Fruit fly (Drosophila melanogaster): ENCODE results near the gene Hexo1.

The Hexo1 gene

dm6 chr3L:4310604-4311003, 22.2 kb downstream of the Hexo1 start:
- TF ChIP-seq CG12768 (GFP tag; optimal IDR thresholded peaks at IDR 0.05): no peak
- no peak for TF ChIP-seq Crg-1 (GFP tag; optimal IDR thresholded peaks at IDR 0.05)
- no peak for TF ChIP-seq bab1 (GFP tag; optimal IDR thresholded peaks at IDR 0.05)
- no peak for TF ChIP-seq toe (GFP tag; optimal IDR thresholded peaks at IDR 0.05)
- TF ChIP-seq CG14711 (tag; optimal IDR thresholded peaks at IDR 0.05): no peak
- no peak for TF ChIP-seq Clk (GFP tag; optimal IDR thresholded peaks at IDR 0.05)
- no peak for TF ChIP-seq ovo (GFP tag; optimal IDR thresholded peaks at IDR 0.05)
- no peak for TF ChIP-seq pad (GFP tag; optimal IDR thresholded peaks at IDR 0.05)
- TF ChIP-seq CG7045 (GFP tag; optimal IDR thresholded peaks at IDR 0.05): no peak
- TF ChIP-seq kay (GFP tag; ENCODE audit: borderline replicate concordance): no peak
- TF ChIP-seq cnc (optimal IDR thresholded peaks at IDR 0.05): no peak
- no peak for TF ChIP-seq tj (GFP tag; optimal IDR thresholded peaks at IDR 0.05)
- TF ChIP-seq cic (GFP tag; optimal IDR thresholded peaks at IDR 0.05): no peak
- TF ChIP-seq CG1620 (GFP tag; optimal IDR thresholded peaks at IDR 0.05): no peak
- TF ChIP-seq Mnt (GFP tag; optimal IDR thresholded peaks at IDR 0.05): no peak

dm6 chr3L:4313299-4313698, 24.9 kb downstream of the Hexo1 start, which contains the start of gene Claspin:
Claspin (plus strand) TSS chr3L:4313483.
- TF ChIP-seq CG11617 (GFP tag; optimal IDR thresholded peaks at IDR 0.05) (no peak), cic (GFP tag; optimal IDR thresholded peaks at IDR 0.05) (no peak), kay (GFP tag; ENCODE audit: borderline replicate concordance) (peak; percentile 84), bab1 (GFP tag; optimal IDR thresholded peaks at IDR 0.05) (peak; percentile 84), CG7045 (GFP tag; optimal IDR thresholded peaks at IDR 0.05) (no peak), CG1620 (GFP tag; optimal IDR thresholded peaks at IDR 0.05) (peak; percentile 70), CG12768 (GFP tag; optimal IDR thresholded peaks at IDR 0.05) (no peak), toe (GFP tag; optimal IDR thresholded peaks at IDR 0.05) (peak; percentile 37), pad (GFP tag; optimal IDR thresholded peaks at IDR 0.05) (peak; percentile 41), CG7101 (tag; optimal IDR thresholded peaks at IDR 0.05) (peak; percentile 46), cnc (optimal IDR thresholded peaks at IDR 0.05) (no peak), CG33017 (tag; optimal IDR thresholded peaks at IDR 0.05) (no peak), CG14711 (tag; optimal IDR thresholded peaks at IDR 0.05) (no peak), Clk (GFP tag; optimal IDR thresholded peaks at IDR 0.05) (no peak), CG5204 (GFP tag; optimal IDR thresholded peaks at IDR 0.05) (peak; percentile 5), Hr96 (GFP tag; optimal IDR thresholded peaks at IDR 0.05) (peak; percentile 37), Mnt (GFP tag; optimal IDR thresholded peaks at IDR 0.05) (peak; percentile 20), tj (GFP tag; optimal IDR thresholded peaks at IDR 0.05) (peak; percentile 67), ovo (GFP tag; optimal IDR thresholded peaks at IDR 0.05) (peak; percentile 62), Crg-1 (GFP tag; optimal IDR thresholded peaks at IDR 0.05) (peak; percentile 73)

- TF ChIP-seq cic (GFP tag; optimal IDR thresholded peaks at IDR 0.05) (peak; percentile 25), CG11617 (GFP tag; optimal IDR thresholded peaks at IDR 0.05) (peak; percentile 8), CG12768 (GFP tag; optimal IDR thresholded peaks at IDR 0.05) (peak; percentile 21), CG7045 (GFP tag; optimal IDR thresholded peaks at IDR 0.05) (no peak), Mnt (GFP tag; optimal IDR thresholded peaks at IDR 0.05) (peak; percentile 29), Hr96 (GFP tag; optimal IDR thresholded peaks at IDR 0.05) (peak; percentile 1), CG7101 (tag; optimal IDR thresholded peaks at IDR 0.05) (peak; percentile 4), CG1620 (GFP tag; optimal IDR thresholded peaks at IDR 0.05) (no peak), kay (GFP tag; ENCODE audit: borderline replicate concordance) (peak; percentile 84)
These were observed 30.5 kb downstream of the Hexo1 start, which contains the start of gene PMP34 for dm6 chr3L:4318677-4319580. PMP34 (plus strand) TSS chr3L:4318755.

DNA sequence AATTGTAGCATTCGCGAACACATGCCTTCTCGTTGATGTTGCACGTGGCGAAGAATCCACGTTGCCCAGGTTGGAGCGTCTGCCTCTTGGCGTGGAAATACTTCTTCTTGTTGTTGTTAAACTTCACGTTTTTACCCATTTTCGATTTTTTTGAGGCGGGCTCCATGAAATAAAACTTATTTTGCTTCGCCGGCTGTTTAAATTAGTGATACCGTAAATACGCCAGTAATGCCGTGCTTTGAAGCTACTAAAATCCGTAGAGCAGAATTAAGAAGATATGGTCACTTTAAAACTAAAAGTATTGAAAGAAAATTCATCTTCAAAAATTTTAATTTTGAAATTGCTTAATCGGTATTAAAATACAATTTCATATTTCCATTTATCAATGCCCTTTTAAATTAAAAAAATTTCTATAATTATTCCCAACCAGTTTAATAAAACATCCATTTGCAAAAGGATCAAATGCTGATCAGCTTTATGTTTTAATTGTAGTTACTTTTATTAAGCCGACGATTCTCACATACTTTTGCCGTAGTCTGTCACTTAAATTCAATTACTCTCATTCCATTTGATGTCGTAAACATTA, 33.7 kb downstream of the Hexo1 start, which contains the start of gene CG15014:
Gene CG15014, minus strand, starts transcription at position 228 of the 586 bp plus-strand sequence.
- TF ChIP-seq CG12768 (GFP tag; optimal IDR thresholded peaks at IDR 0.05) (no peak), CG33017 (tag; optimal IDR thresholded peaks at IDR 0.05) (no peak), Hr96 (GFP tag; optimal IDR thresholded peaks at IDR 0.05) (no peak), tj (GFP tag; optimal IDR thresholded peaks at IDR 0.05) (peak; percentile 4), CG7101 (tag; optimal IDR thresholded peaks at IDR 0.05) (no peak), kay (GFP tag; ENCODE audit: borderline replicate concordance) (peak; percentile 85)

DNA sequence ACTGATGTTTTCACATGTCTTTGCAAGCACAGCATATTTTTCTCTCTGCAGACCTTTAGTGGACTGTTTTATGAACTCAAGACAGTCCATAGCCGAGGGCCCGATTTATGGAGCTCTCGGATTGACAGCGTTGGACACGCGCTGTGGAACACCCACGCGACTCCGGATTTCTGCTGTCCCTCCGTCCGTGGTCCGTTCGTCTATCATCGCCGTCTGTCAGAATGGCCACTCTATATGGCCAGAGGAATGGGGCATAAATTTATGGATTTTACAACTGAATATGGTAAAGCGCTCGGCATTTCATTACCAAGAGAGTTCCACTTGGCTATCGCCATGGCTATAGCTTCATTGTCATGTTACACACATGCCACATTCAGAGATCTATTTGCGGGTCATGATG, 39.6 kb downstream of the Hexo1 start:
- TF ChIP-seq tj (GFP tag; optimal IDR thresholded peaks at IDR 0.05) (no peak), bab1 (GFP tag; optimal IDR thresholded peaks at IDR 0.05) (no peak), CG5204 (GFP tag; optimal IDR thresholded peaks at IDR 0.05) (no peak), pad (GFP tag; optimal IDR thresholded peaks at IDR 0.05) (no peak), Hr96 (GFP tag; optimal IDR thresholded peaks at IDR 0.05) (no peak), CG33017 (tag; optimal IDR thresholded peaks at IDR 0.05) (no peak), CG12768 (GFP tag; optimal IDR thresholded peaks at IDR 0.05) (no peak), Clk (GFP tag; optimal IDR thresholded peaks at IDR 0.05) (no peak), ovo (GFP tag; optimal IDR thresholded peaks at IDR 0.05) (no peak), CG7045 (GFP tag; optimal IDR thresholded peaks at IDR 0.05) (no peak), CG7101 (tag; optimal IDR thresholded peaks at IDR 0.05) (no peak)

DNA sequence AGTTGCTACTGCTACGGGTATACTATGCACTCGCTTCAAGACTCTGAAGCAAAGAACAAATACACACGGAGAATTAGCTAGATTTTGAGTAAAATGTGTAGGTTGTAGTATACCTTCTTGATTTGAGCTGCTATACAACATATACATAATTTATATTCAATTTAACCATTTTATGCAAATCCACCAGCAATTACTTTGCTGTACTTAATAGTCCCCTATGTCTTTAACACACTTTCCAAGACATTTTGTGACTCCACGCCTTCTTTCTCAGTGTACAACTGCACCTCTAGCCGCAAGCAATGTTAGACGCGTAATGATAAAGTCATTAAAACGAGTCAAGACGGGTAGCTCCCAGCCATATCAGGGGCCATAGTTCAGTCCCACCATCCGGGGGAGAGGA, 48.1 kb downstream of the Hexo1 start:
- TF ChIP-seq ovo (GFP tag; optimal IDR thresholded peaks at IDR 0.05) (no peak), Crg-1 (GFP tag; optimal IDR thresholded peaks at IDR 0.05) (no peak), CG7101 (tag; optimal IDR thresholded peaks at IDR 0.05) (no peak), tj (GFP tag; optimal IDR thresholded peaks at IDR 0.05) (no peak), CG5204 (GFP tag; optimal IDR thresholded peaks at IDR 0.05) (no peak), pad (GFP tag; optimal IDR thresholded peaks at IDR 0.05) (no peak), Mnt (GFP tag; optimal IDR thresholded peaks at IDR 0.05) (no peak), CG7045 (GFP tag; optimal IDR thresholded peaks at IDR 0.05) (no peak), CG12768 (GFP tag; optimal IDR thresholded peaks at IDR 0.05) (no peak), toe (GFP tag; optimal IDR thresholded peaks at IDR 0.05) (no peak), CG1620 (GFP tag; optimal IDR thresholded peaks at IDR 0.05) (no peak), CG33017 (tag; optimal IDR thresholded peaks at IDR 0.05) (no peak)
